Fruit fly (Drosophila melanogaster) S2 (cell line): ENCODE measurements around the gene CG6236.

ENCODE experiments used
- CG8478 ChIP-seq: fragments of >200 bp; optimal IDR thresholded peaks from 2 replicates; lab custom pipeline; 2018
- CTCF ChIP-seq, 2 experiments: fragments of >200 bp; optimal IDR thresholded peaks; 2 replicates each; lab custom pipeline; 2018

DNA sequence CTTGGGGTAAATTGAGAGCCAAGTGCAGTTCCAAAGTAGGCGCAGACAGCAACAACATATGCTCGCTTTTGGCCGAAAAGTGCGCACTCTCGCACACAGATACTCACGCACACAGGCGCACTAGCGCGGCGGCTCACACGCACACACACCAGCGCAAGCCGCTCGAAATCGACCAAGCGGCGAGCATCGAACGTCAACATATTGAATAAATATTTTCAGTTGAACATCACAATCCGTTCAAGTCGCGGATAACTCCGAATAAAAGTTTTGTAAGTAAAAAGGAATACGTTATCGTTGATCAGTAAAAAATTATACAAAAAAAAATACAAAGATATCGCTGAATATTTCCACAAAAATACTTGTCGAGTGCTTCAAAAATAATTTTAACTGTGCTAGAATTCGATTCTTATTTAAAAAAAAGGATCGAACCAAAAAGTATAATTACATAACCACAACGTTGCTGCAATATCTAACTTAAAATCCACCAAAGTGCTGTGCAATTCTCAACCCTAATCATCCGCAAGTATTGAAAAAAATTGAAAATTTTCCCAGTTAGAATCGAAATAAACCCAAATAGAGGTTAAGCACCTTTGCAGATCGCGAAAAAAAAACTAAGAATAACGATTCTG is 46.6 kb downstream of the CG6236 start:
- no peak for TF ChIP-seq CG8478 (lab: Kevin White, UChicago)
- TF ChIP-seq CTCF (optimal IDR thresholded peaks at IDR 0.05; lab: Kevin White, UChicago) = no peak
